Fruit fly (Drosophila melanogaster) whole organism, embryonic: ENCODE measurements around the gene CG11668.

Experiments used
- CG7271 ChIP-seq: fragments of 200-800 bp; sonication (Bioruptor generic); optimal IDR thresholded peaks from 2 replicates; lab custom pipeline; 2018; ENCODE audit warnings: missing biosample characterization, mild to moderate bottlenecking, missing genetic modification characterization, moderate library complexity
- CG7556 ChIP-seq: fragments of 200-800 bp; sonication (Bioruptor generic); optimal IDR thresholded peaks from 2 replicates; lab custom pipeline; 2017; ENCODE audit warnings: missing biosample characterization, mild to moderate bottlenecking, missing genetic modification characterization
- CG8089 ChIP-seq: fragments of 200-800 bp; sonication (Bioruptor generic); optimal IDR thresholded peaks from 3 replicates; lab custom pipeline; 2016; ENCODE audit warnings: missing biosample characterization, missing genetic modification characterization
- E2f1 ChIP-seq: fragments of 200-800 bp; sonication (Bioruptor generic); IDR thresholded peaks from 2 replicates; pipeline ENCODE4 v1.3.6; 2022; ENCODE audit warnings: missing biosample characterization, missing genetic modification characterization
- GATAe ChIP-seq: fragments of 200-800 bp; sonication (Bioruptor generic); conservative IDR thresholded peaks from 2 replicates; pipeline ENCODE4 v1.3.6; 2022; ENCODE audit warnings: missing biosample characterization, missing genetic modification characterization
- MTF-1 ChIP-seq: fragments of 200-800 bp; sonication (Bioruptor generic); optimal IDR thresholded peaks from 2 replicates; lab custom pipeline; 2018; ENCODE audit warnings: missing biosample characterization, mild to moderate bottlenecking, missing genetic modification characterization, borderline replicate concordance
- Rfx ChIP-seq: fragments of 200-800 bp; sonication (Bioruptor generic); IDR thresholded peaks from 2 replicates; pipeline ENCODE4 v1.3.6; 2022; ENCODE audit warnings: missing biosample characterization, missing genetic modification characterization
- chm ChIP-seq: fragments of 200-800 bp; sonication (Bioruptor generic); IDR thresholded peaks from 2 replicates; pipeline ENCODE4 v1.3.6; 2022; ENCODE audit warnings: missing biosample characterization, missing genetic modification characterization
- croc ChIP-seq: fragments of 200-800 bp; sonication (Bioruptor generic); conservative IDR thresholded peaks from 3 replicates; pipeline ENCODE4 v1.3.6; 2022; ENCODE audit warnings: missing biosample characterization, missing genetic modification characterization
- dati ChIP-seq: fragments of 200-800 bp; sonication (Bioruptor generic); IDR thresholded peaks from 2 replicates; pipeline ENCODE4 v1.3.6; 2022; ENCODE audit warnings: missing biosample characterization, missing genetic modification characterization
- dm ChIP-seq: fragments of 200-800 bp; sonication (Bioruptor generic); optimal IDR thresholded peaks from 3 replicates; lab custom pipeline; 2016; ENCODE audit warnings: missing biosample characterization, missing genetic modification characterization
- emc ChIP-seq: fragments of 200-800 bp; sonication (Bioruptor generic); optimal IDR thresholded peaks from 2 replicates; lab custom pipeline; 2016; ENCODE audit warnings: missing biosample characterization, missing genetic modification characterization
- prd ChIP-seq, 3 experiments: fragments of >200 bp in 2 of 3; fragments of 200-800 bp in 1 of 3; sonication (Bioruptor generic) in 1 of 3; optimal IDR thresholded peaks in 2 of 3; IDR thresholded peaks in 1 of 3; 2 replicates in 2 of 3; 3 replicates in 1 of 3; pipeline versions ENCODE4 v1.3.6 to Lab custom; 2017 to 2022; ENCODE audit warnings: missing biosample characterization in 1 of 3, missing genetic modification characterization in 1 of 3
- twi ChIP-seq: fragments of 200-800 bp; optimal IDR thresholded peaks from 2 replicates; lab custom pipeline; 2019; ENCODE audit warnings: missing biosample characterization, mild to moderate bottlenecking, missing genetic modification characterization, moderate library complexity

DNA sequence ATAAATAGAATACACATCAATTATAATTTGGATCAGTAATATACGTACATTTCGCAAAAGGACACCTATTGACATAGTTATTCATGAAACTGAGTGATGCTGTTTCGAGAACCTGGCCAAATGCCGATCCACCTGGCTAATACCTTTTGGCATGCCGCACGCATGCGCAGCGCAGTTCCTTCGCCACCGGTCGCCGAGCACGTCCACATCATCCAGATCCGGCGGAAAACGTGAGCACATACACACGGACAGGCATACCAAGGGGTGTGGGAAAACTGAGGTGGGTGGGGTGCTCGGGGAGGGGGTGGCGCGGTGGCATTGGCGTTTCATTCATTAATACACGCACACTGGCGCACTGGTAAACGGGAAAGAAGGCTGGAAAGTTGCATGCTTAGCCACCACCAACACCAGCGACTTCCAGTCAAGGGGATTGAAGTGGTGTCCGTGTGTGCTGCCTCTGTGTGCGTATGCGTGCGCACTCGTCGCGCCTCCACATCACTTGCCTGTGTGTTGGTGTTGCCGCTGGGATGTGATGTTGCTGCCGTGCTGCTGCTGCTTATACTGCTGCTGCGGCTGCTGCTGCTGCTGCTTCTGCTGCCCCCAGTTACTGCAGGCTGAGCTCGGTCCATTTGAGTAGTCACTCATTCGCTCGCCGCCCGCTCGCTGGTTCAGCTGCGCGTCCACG is 19.1 kb downstream of the CG11668 start, which contains the start of gene sim:
- TF ChIP-seq twi (tag; lab: Kevin White, UChicago) = no peak
- TF ChIP-seq dati (GFP tag; lab: Robert Waterston, UW) = no peak
- TF ChIP-seq CG8089 (GFP tag; lab: Kevin White, UChicago) = no peak
- TF ChIP-seq CG7271 (tag; lab: Kevin White, UChicago) = no peak
- TF ChIP-seq emc = no peak
- TF ChIP-seq croc = no peak
- no peak for TF ChIP-seq MTF-1 (GFP tag; lab: Kevin White, UChicago)
- no peak for TF ChIP-seq GATAe (GFP tag; lab: Robert Waterston, UW)
- no peak for TF ChIP-seq E2f1 (GFP tag; lab: Robert Waterston, UW)
- no peak for TF ChIP-seq CG7556 (GFP tag; lab: Kevin White, UChicago)
- no peak for TF ChIP-seq chm
- no peak for TF ChIP-seq prd (optimal IDR thresholded peaks at IDR 0.05; lab: Kevin White, UChicago)
- TF ChIP-seq prd (GFP tag; IDR thresholded peaks at IDR 0.05; lab: Robert Waterston, UW) = no peak
- TF ChIP-seq dm (GFP tag; lab: Kevin White, UChicago) = no peak
- no peak for TF ChIP-seq Rfx (GFP tag; lab: Robert Waterston, UW)
